Worm (Caenorhabditis elegans): ENCODE results near the gene R02D5.9.

The R02D5.9 gene

ce11 chrV:14460615-14461102, 50.3 kb downstream of the R02D5.9 start, which contains the start of gene F08H9.2:
F08H9.2 (plus strand) TSS chrV:14460665.
- TF ChIP-seq nhr-2 (tag; optimal IDR thresholded peaks at IDR 0.05) (no peak), sptf-1 (tag; optimal IDR thresholded peaks at IDR 0.05) (no peak), nhr-237 (tag; optimal IDR thresholded peaks at IDR 0.05) (no peak), sem-2 (GFP tag; optimal IDR thresholded peaks at IDR 0.05) (no peak), nhr-28 (tag; optimal IDR thresholded peaks at IDR 0.05) (no peak), ceh-83 (GFP tag; optimal IDR thresholded peaks at IDR 0.05) (no peak), blmp-1 (tag; optimal IDR thresholded peaks at IDR 0.05) (no peak), unc-120 (tag; optimal IDR thresholded peaks at IDR 0.05; ENCODE audit: poor library complexity, severe bottlenecking) (no peak), zip-8 (tag; optimal IDR thresholded peaks at IDR 0.05) (no peak), nhr-12 (tag; optimal IDR thresholded peaks at IDR 0.05) (no peak), ceh-39 (tag; optimal IDR thresholded peaks at IDR 0.05) (no peak), drap-1 (GFP tag; optimal IDR thresholded peaks at IDR 0.05) (no peak)

ce11 chrV:14460122-14460521, 50.8 kb downstream of the R02D5.9 start:
- no peak for TF ChIP-seq mab-5 (tag; optimal IDR thresholded peaks at IDR 0.05)
- no peak for TF ChIP-seq nhr-28 (tag; optimal IDR thresholded peaks at IDR 0.05)
- TF ChIP-seq ham-2 (GFP tag; optimal IDR thresholded peaks at IDR 0.05) = no peak
- TF ChIP-seq sptf-1 (tag; optimal IDR thresholded peaks at IDR 0.05) = no peak
- TF ChIP-seq lin-13 (tag; optimal IDR thresholded peaks at IDR 0.05) = no peak
- TF ChIP-seq elt-3 (tag; optimal IDR thresholded peaks at IDR 0.05) = no peak
- no peak for TF ChIP-seq mep-1 (tag; optimal IDR thresholded peaks at IDR 0.05)

Measured in whole organism, mixed stage, embryonic.